Worm (Caenorhabditis elegans): ENCODE data around the gene ZC317.2.

- TF ChIP-seq K02D7.2 (tag; optimal IDR thresholded peaks at IDR 0.05), result no peak
- TF ChIP-seq ref-2 (tag; optimal IDR thresholded peaks at IDR 0.05), result no peak
- TF ChIP-seq T23F11.4 (GFP tag; optimal IDR thresholded peaks at IDR 0.05), result no peak
- no peak for TF ChIP-seq ama-1 (optimal IDR thresholded peaks at IDR 0.05)
- TF ChIP-seq unc-55 (GFP tag; optimal IDR thresholded peaks at IDR 0.05), result no peak
- no peak for TF ChIP-seq ttx-3 (tag; optimal IDR thresholded peaks at IDR 0.05)
- TF ChIP-seq ceh-9 (tag; optimal IDR thresholded peaks at IDR 0.05), result no peak
Measured at ce11 chrV:5477719-5478118, 17.8 kb downstream of the ZC317.2 start.

Measured in whole organism, late embryonic.